Worm (Caenorhabditis elegans): ENCODE data around the gene H25P19.1.

H25P19.1 gene

DNA sequence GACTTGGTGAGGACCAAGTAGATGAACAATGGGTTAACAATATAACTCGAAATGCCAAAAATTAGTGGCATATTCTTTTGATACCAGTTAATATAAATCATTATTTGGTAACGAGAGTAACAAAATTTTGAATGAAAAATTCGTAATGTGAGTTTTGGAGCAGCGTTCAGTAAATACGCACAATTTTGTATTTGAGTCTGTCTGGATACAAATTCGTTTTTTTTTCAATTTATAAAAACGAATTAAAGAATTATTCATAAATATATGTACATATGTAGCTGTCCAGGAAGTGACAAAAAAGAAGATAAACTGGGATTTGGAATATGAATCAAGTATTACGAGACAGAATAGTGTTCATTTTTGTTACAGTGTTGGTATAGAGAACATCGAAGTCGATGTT, 34.5 kb upstream of the H25P19.1 start, which contains the start of gene srj-5:
TSS of gene srj-5 (minus strand) at position 101 of the 400 bp plus-strand sequence.
- TF ChIP-seq nhr-23 (tag; optimal IDR thresholded peaks at IDR 0.05): no peak

DNA sequence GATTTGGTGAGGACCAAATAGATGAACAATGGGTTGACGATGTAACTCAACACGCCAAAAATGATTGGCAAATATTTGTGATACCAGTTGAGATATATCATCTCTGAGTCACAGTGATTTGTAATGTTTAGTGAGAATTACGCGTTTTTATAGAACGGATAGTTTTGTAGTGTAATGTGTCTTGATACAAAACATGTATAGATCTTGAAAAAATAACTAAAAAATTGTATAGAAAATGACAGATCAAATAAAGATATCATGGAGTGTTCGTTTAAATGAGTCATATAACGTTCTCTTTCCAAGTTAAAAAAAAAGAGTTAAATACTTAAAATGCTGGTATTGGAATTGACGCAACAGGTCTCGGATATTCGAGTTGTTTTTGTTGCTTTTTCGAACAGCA, 33.1 kb upstream of the H25P19.1 start, which contains the start of gene srj-6:
TSS of gene srj-6 (minus strand) at position 101 of the 400 bp plus-strand sequence.
- TF ChIP-seq unc-39 (tag; optimal IDR thresholded peaks at IDR 0.05) (no peak), nhr-12 (tag; optimal IDR thresholded peaks at IDR 0.05) (no peak), nhr-10 (tag; optimal IDR thresholded peaks at IDR 0.05) (no peak), sem-4 (tag; optimal IDR thresholded peaks at IDR 0.05) (no peak), crh-2 (tag; optimal IDR thresholded peaks at IDR 0.05) (no peak), snpc-4 (tag; optimal IDR thresholded peaks at IDR 0.05) (no peak)

- no peak for TF ChIP-seq nhr-21 (tag; optimal IDR thresholded peaks at IDR 0.05)
- no peak for TF ChIP-seq sem-4 (tag; optimal IDR thresholded peaks at IDR 0.05)
- TF ChIP-seq R02D3.7 (tag; optimal IDR thresholded peaks at IDR 0.05): no peak
- TF ChIP-seq skn-1 (tag; optimal IDR thresholded peaks at IDR 0.05): no peak
- TF ChIP-seq mdl-1 (tag; optimal IDR thresholded peaks at IDR 0.05): no peak
- TF ChIP-seq unc-39 (tag; optimal IDR thresholded peaks at IDR 0.05): no peak
- TF ChIP-seq sma-3 (GFP tag; optimal IDR thresholded peaks at IDR 0.05): no peak
- TF ChIP-seq gmeb-1 (tag; optimal IDR thresholded peaks at IDR 0.05): no peak
- no peak for TF ChIP-seq Y55F3AM.14 (GFP tag; optimal IDR thresholded peaks at IDR 0.05)
- no peak for TF ChIP-seq ceh-82 (tag; optimal IDR thresholded peaks at IDR 0.05)
- no peak for TF ChIP-seq F13H6.1 (tag; optimal IDR thresholded peaks at IDR 0.05)
- TF ChIP-seq lin-13 (GFP tag; optimal IDR thresholded peaks at IDR 0.05): no peak
- TF ChIP-seq lin-39 (tag; optimal IDR thresholded peaks at IDR 0.05): no peak
- no peak for TF ChIP-seq nhr-129 (tag; optimal IDR thresholded peaks at IDR 0.05)
- TF ChIP-seq zag-1 (tag; optimal IDR thresholded peaks at IDR 0.05): no peak
- TF ChIP-seq dmd-4 (tag; optimal IDR thresholded peaks at IDR 0.05): no peak
Observed at ce11 chrV:655823-656222, 31.7 kb upstream of the H25P19.1 start, which contains the start of gene srh-245. TSS of gene srh-245 (minus strand) at chrV:655923.

ce11 chrV:657678-658077, 29.8 kb upstream of the H25P19.1 start, which contains the start of gene srh-246:
TSS of gene srh-246 (minus strand) at chrV:657778.
- TF ChIP-seq ztf-11 (tag; optimal IDR thresholded peaks at IDR 0.05) (no peak), Y55F3AM.14 (GFP tag; optimal IDR thresholded peaks at IDR 0.05) (no peak), sem-4 (tag; optimal IDR thresholded peaks at IDR 0.05) (no peak), aly-2 (tag; optimal IDR thresholded peaks at IDR 0.05) (no peak), peb-1 (tag; optimal IDR thresholded peaks at IDR 0.05) (no peak), R02D3.7 (tag; optimal IDR thresholded peaks at IDR 0.05) (no peak), nhr-25 (tag; optimal IDR thresholded peaks at IDR 0.05) (no peak), nhr-6 (tag; optimal IDR thresholded peaks at IDR 0.05) (no peak), unc-39 (tag; optimal IDR thresholded peaks at IDR 0.05) (no peak), F13H6.1 (tag; optimal IDR thresholded peaks at IDR 0.05) (no peak), mab-5 (tag; optimal IDR thresholded peaks at IDR 0.05) (no peak), ztf-1 (GFP tag; conservative IDR thresholded peaks at IDR 0.05) (no peak), sma-9 (GFP tag; optimal IDR thresholded peaks at IDR 0.05) (no peak), sma-9 (tag; optimal IDR thresholded peaks at IDR 0.05) (no peak), ama-1 (optimal IDR thresholded peaks at IDR 0.05) (no peak)

ce11 chrV:660210-660609, 27.3 kb upstream of the H25P19.1 start, which contains the start of gene F31F4.17:
TSS of gene F31F4.17 (minus strand) at chrV:660310.
- TF ChIP-seq F13H6.1 (tag; optimal IDR thresholded peaks at IDR 0.05): no peak
- TF ChIP-seq mdl-1 (tag; optimal IDR thresholded peaks at IDR 0.05): no peak
- TF ChIP-seq sem-4 (tag; optimal IDR thresholded peaks at IDR 0.05): no peak
- no peak for TF ChIP-seq nhr-25 (tag; optimal IDR thresholded peaks at IDR 0.05)
- no peak for TF ChIP-seq nhr-77 (tag; optimal IDR thresholded peaks at IDR 0.05)
- no peak for TF ChIP-seq gmeb-1 (tag; optimal IDR thresholded peaks at IDR 0.05)
- no peak for TF ChIP-seq unc-62 (GFP tag; optimal IDR thresholded peaks at IDR 0.05)
- no peak for TF ChIP-seq nhr-21 (tag; optimal IDR thresholded peaks at IDR 0.05)
- no peak for TF ChIP-seq blmp-1 (tag; optimal IDR thresholded peaks at IDR 0.05; ENCODE audit: insufficient read depth)
- TF ChIP-seq nhr-11 (tag; optimal IDR thresholded peaks at IDR 0.05): no peak
- no peak for TF ChIP-seq nhr-6 (tag; optimal IDR thresholded peaks at IDR 0.05)
- TF ChIP-seq C34F6.9 (tag; optimal IDR thresholded peaks at IDR 0.05): no peak

All from whole organism, L2 larva.